Worm (Caenorhabditis elegans) whole organism, mixed stage, embryonic: ENCODE data around the gene ccr-4.

ENCODE experiments used
- M03D4.4 ChIP-seq: sonication (generic microtip); optimal IDR thresholded peaks from 2 replicates; lab custom pipeline; 2017; ENCODE audit warnings: mild to moderate bottlenecking, missing genetic modification characterization, missing compliant biosample characterization
- bed-3 ChIP-seq: fragments of 200-800 bp; sonication (Bioruptor generic); optimal IDR thresholded peaks from 3 replicates; lab custom pipeline; 2018; ENCODE audit warnings: mild to moderate bottlenecking, missing genetic modification characterization, moderate library complexity, missing compliant biosample characterization
- blmp-1 ChIP-seq: fragments of 150-350 bp; optimal IDR thresholded peaks from 2 replicates; lab custom pipeline; 2014; ENCODE audit warnings: missing biosample characterization, missing genetic modification characterization
- ceh-39 ChIP-seq: fragments of 150-350 bp; optimal IDR thresholded peaks from 2 replicates; lab custom pipeline; 2014; ENCODE audit warnings: missing biosample characterization, missing genetic modification characterization
- ceh-43 ChIP-seq: fragments of 200-800 bp; sonication (Bioruptor generic); optimal IDR thresholded peaks from 2 replicates; lab custom pipeline; 2018; ENCODE audit warnings: mild to moderate bottlenecking, missing genetic modification characterization, moderate library complexity, missing compliant biosample characterization
- ceh-83 ChIP-seq: fragments of 200-800 bp; sonication (Bioruptor generic); optimal IDR thresholded peaks from 2 replicates; lab custom pipeline; 2018; ENCODE audit warnings: mild to moderate bottlenecking, missing genetic modification characterization, missing compliant biosample characterization
- ces-1 ChIP-seq: fragments of 150-350 bp; optimal IDR thresholded peaks from 2 replicates; lab custom pipeline; 2014; ENCODE audit warnings: missing biosample characterization, missing genetic modification reagents, missing genetic modification characterization
- cnd-1 ChIP-seq: fragments of 200-800 bp; sonication (Bioruptor generic); optimal IDR thresholded peaks from 2 replicates; lab custom pipeline; 2018; ENCODE audit warnings: mild to moderate bottlenecking, missing genetic modification characterization, missing compliant biosample characterization
- drap-1 ChIP-seq: fragments of 200-800 bp; sonication (Bioruptor generic); optimal IDR thresholded peaks from 3 replicates; lab custom pipeline; 2018; ENCODE audit warnings: mild to moderate bottlenecking, missing genetic modification characterization, missing compliant biosample characterization
- elt-1 ChIP-seq: sonication (generic microtip); optimal IDR thresholded peaks from 2 replicates; lab custom pipeline; 2017; ENCODE audit warnings: missing genetic modification characterization, mild to moderate bottlenecking, missing compliant biosample characterization, antibody characterized with exemption, moderate library complexity, borderline replicate concordance; ENCODE audit not compliant: insufficient read depth
- elt-3 ChIP-seq: fragments of 150-350 bp; optimal IDR thresholded peaks from 2 replicates; lab custom pipeline; 2014; ENCODE audit warnings: missing biosample characterization, missing genetic modification characterization
- hlh-1 ChIP-seq: fragments of 150-350 bp; optimal IDR thresholded peaks from 2 replicates; lab custom pipeline; 2014; ENCODE audit warnings: missing biosample characterization, missing genetic modification reagents, missing genetic modification characterization
- lin-13 ChIP-seq: fragments of 150-350 bp; optimal IDR thresholded peaks from 2 replicates; lab custom pipeline; 2014; ENCODE audit warnings: missing biosample characterization, missing genetic modification characterization
- lin-32 ChIP-seq: fragments of 200-800 bp; sonication (Bioruptor generic); optimal IDR thresholded peaks from 2 replicates; lab custom pipeline; 2018; ENCODE audit warnings: mild to moderate bottlenecking, missing genetic modification characterization, missing compliant biosample characterization
- lsy-2 ChIP-seq: fragments of 150-350 bp; optimal IDR thresholded peaks from 2 replicates; lab custom pipeline; 2014; ENCODE audit warnings: missing biosample characterization, missing genetic modification characterization
- mab-5 ChIP-seq: fragments of 150-350 bp; optimal IDR thresholded peaks from 2 replicates; lab custom pipeline; 2014; ENCODE audit warnings: missing biosample characterization, missing genetic modification characterization
- mls-2 ChIP-seq: sonication (generic microtip); optimal IDR thresholded peaks from 2 replicates; lab custom pipeline; 2016; ENCODE audit warnings: mild to moderate bottlenecking, missing genetic modification characterization, moderate library complexity, missing compliant biosample characterization
- nhr-12 ChIP-seq: fragments of 150-350 bp; optimal IDR thresholded peaks from 2 replicates; lab custom pipeline; 2014; ENCODE audit warnings: missing biosample characterization, missing genetic modification characterization
- nhr-2 ChIP-seq: fragments of 150-350 bp; optimal IDR thresholded peaks from 2 replicates; lab custom pipeline; 2014; ENCODE audit warnings: missing biosample characterization, missing genetic modification characterization
- nhr-28 ChIP-seq: fragments of 150-350 bp; optimal IDR thresholded peaks from 2 replicates; lab custom pipeline; 2014; ENCODE audit warnings: missing biosample characterization, missing genetic modification characterization
- nhr-76 ChIP-seq: sonication (generic microtip); optimal IDR thresholded peaks from 2 replicates; lab custom pipeline; 2017; ENCODE audit warnings: missing biosample characterization, missing genetic modification characterization
- pha-4 ChIP-seq: fragments of 150-350 bp; optimal IDR thresholded peaks from 2 replicates; lab custom pipeline; 2018; ENCODE audit warnings: missing biosample characterization, missing genetic modification reagents, missing genetic modification characterization
- snpc-4 ChIP-seq: fragments of 150-350 bp; optimal IDR thresholded peaks from 2 replicates; lab custom pipeline; 2014; ENCODE audit warnings: missing biosample characterization, missing genetic modification characterization
- sptf-1 ChIP-seq: sonication (generic microtip); optimal IDR thresholded peaks from 2 replicates; lab custom pipeline; 2017; ENCODE audit warnings: mild to moderate bottlenecking, missing genetic modification characterization, moderate library complexity, missing compliant biosample characterization
- tbx-8 ChIP-seq: fragments of 200-800 bp; sonication (Bioruptor generic); optimal IDR thresholded peaks from 2 replicates; lab custom pipeline; 2018; ENCODE audit warnings: mild to moderate bottlenecking, missing genetic modification characterization, moderate library complexity, missing compliant biosample characterization
- unc-120 ChIP-seq: sonication (generic microtip); optimal IDR thresholded peaks from 2 replicates; lab custom pipeline; 2017; ENCODE audit warnings: missing genetic modification characterization, missing compliant biosample characterization; ENCODE audit not compliant: poor library complexity, severe bottlenecking
- unc-39 ChIP-seq: fragments of 150-350 bp; optimal IDR thresholded peaks from 2 replicates; lab custom pipeline; 2014; ENCODE audit warnings: missing biosample characterization, missing genetic modification characterization
- unc-62 ChIP-seq: fragments of 150-350 bp; optimal IDR thresholded peaks from 2 replicates; lab custom pipeline; 2014; ENCODE audit warnings: missing biosample characterization, missing genetic modification reagents, missing genetic modification characterization
- zip-8 ChIP-seq: fragments of 150-350 bp; optimal IDR thresholded peaks from 2 replicates; lab custom pipeline; 2014; ENCODE audit warnings: missing biosample characterization, missing genetic modification characterization
- ztf-11 ChIP-seq: fragments of 150-350 bp; optimal IDR thresholded peaks from 2 replicates; lab custom pipeline; 2014; ENCODE audit warnings: missing biosample characterization, missing genetic modification characterization

The ccr-4 gene

DNA sequence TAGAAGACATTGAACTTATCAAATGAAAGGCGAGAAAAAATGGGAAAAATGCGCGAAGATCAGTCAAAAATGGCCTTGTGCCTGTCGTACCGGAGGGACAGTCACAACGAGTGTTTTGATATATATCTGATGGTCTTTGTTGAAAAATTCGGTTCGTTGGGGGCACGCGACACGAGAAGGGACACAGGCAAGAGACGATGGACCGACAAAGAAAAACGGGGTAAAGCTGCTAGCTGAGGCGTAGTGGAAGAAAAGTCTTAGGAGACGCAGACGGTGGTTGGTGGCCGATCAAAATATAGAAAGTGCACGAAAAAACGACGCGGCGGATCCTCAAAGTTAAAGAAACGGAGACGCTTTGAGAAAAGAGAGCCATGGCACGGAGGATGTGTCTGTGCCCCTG, 26.1 kb upstream of the ccr-4 start:
- TF ChIP-seq M03D4.4 (tag; lab: Kevin White, UChicago) (no peak), cnd-1 (tag; lab: Kevin White, UChicago) (no peak), ztf-11 (tag; lab: Kevin White, UChicago) (no peak), ceh-39 (no peak), ceh-83 (no peak), drap-1 (GFP tag; lab: Kevin White, UChicago) (no peak), lin-32 (GFP tag; lab: Kevin White, UChicago) (no peak), unc-62 (GFP tag; lab: Kevin White, UChicago) (no peak), nhr-2 (no peak), nhr-12 (no peak), nhr-28 (tag; lab: Kevin White, UChicago) (no peak), bed-3 (GFP tag; lab: Kevin White, UChicago) (no peak), unc-120 (no peak), elt-1 (tag; lab: Kevin White, UChicago) (no peak), hlh-1 (tag; lab: Kevin White, UChicago) (no peak), blmp-1 (no peak), lsy-2 (no peak)

ce11 chrIV:12335798-12336197, 25.5 kb upstream of the ccr-4 start, which contains the start of gene F19B6.1:
F19B6.1 (minus strand) TSS chrIV:12336075.
- no peak for TF ChIP-seq ces-1
- TF ChIP-seq ceh-43 (GFP tag; lab: Kevin White, UChicago): no peak
- TF ChIP-seq lin-32 (GFP tag; lab: Kevin White, UChicago): no peak
- no peak for TF ChIP-seq ceh-83
- TF ChIP-seq mab-5 (tag; lab: Kevin White, UChicago): no peak
- no peak for TF ChIP-seq snpc-4 (tag; lab: Kevin White, UChicago)
- no peak for TF ChIP-seq lsy-2
- no peak for TF ChIP-seq nhr-76 (tag; lab: Kevin White, UChicago)
- no peak for TF ChIP-seq lin-13 (tag; lab: Kevin White, UChicago)
- no peak for TF ChIP-seq tbx-8 (GFP tag; lab: Kevin White, UChicago)
- TF ChIP-seq ceh-39: no peak
- TF ChIP-seq zip-8: no peak
- no peak for TF ChIP-seq nhr-28 (tag; lab: Kevin White, UChicago)
- no peak for TF ChIP-seq pha-4 (tag; lab: Kevin White, UChicago)

- TF ChIP-seq pha-4 (tag; lab: Kevin White, UChicago) (no peak), unc-120 (no peak), M03D4.4 (tag; lab: Kevin White, UChicago) (no peak), drap-1 (GFP tag; lab: Kevin White, UChicago) (no peak), nhr-28 (tag; lab: Kevin White, UChicago) (no peak), unc-62 (GFP tag; lab: Kevin White, UChicago) (no peak), lin-13 (tag; lab: Kevin White, UChicago) (no peak), bed-3 (GFP tag; lab: Kevin White, UChicago) (no peak), ceh-39 (no peak), unc-39 (tag; lab: Kevin White, UChicago) (no peak), sptf-1 (tag; lab: Kevin White, UChicago) (no peak)
These were observed 24.3 kb upstream of the ccr-4 start, which contains the start of the genes F19B6.10 and wht-5 for ce11 chrIV:12336893-12337627. F19B6.10 (plus strand) TSS chrIV:12337193. wht-5 (plus strand) TSS chrIV:12337577.

DNA sequence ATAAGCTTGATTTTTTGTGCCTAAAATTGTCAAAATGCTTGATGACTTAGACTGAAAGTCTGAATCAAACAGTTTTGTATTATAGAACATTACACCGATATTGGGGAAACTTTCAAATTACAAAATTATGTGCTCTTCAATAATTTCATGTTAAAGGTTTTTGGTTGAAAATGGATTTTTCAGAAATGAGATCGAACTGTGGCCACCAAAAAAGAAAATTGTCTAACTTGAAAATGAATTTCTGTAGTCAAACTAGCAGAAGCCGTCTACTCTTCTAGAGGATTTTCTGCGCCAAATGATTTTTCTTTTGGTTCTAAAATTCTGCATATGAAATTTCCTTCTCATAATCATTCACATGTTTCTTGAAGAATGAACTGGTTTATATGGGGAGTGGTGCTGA, 20.5 kb upstream of the ccr-4 start:
- no peak for TF ChIP-seq nhr-2
- TF ChIP-seq unc-62 (GFP tag; lab: Kevin White, UChicago): no peak
- no peak for TF ChIP-seq ztf-11 (tag; lab: Kevin White, UChicago)

ce11 chrIV:12349639-12350038, 11.7 kb upstream of the ccr-4 start, which contains the start of gene best-22:
best-22 (plus strand) TSS chrIV:12349939.
- TF ChIP-seq M03D4.4 (tag; lab: Kevin White, UChicago) (no peak), unc-120 (no peak), mls-2 (tag; lab: Kevin White, UChicago) (no peak), elt-3 (tag; lab: Kevin White, UChicago) (no peak), lsy-2 (no peak), unc-39 (tag; lab: Kevin White, UChicago) (no peak), nhr-2 (no peak), ceh-83 (no peak)
